Worm (Caenorhabditis elegans): Measurements from ENCODE around the gene flp-7.

DNA sequence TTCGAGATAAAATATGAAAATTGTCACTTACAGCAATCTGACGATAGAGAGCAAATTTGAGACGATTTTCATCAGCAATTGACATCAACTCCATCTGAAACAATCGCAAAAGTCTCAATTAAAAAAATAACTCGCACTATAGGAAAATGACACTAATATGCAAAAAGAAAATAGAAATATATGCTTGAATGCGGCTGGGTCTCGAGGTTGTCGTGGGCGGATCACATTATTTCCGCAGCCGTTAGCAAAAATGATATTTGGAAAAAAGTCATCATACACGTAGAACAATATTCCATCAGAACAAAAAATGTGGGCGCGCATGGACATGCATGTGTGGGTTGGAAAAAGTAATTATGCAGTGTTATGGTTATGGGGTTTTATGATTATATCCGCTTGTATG, 31.6 kb downstream of the flp-7 start, which contains the start of gene Y23B4A.1:
- TF ChIP-seq mdl-1 (tag; optimal IDR thresholded peaks at IDR 0.05): no peak
- TF ChIP-seq daf-12 (tag; optimal IDR thresholded peaks at IDR 0.05): no peak
- TF ChIP-seq pqm-1 (tag; optimal IDR thresholded peaks at IDR 0.05): no peak
- no peak for TF ChIP-seq nhr-28 (tag; optimal IDR thresholded peaks at IDR 0.05)
- TF ChIP-seq nhr-12 (tag; optimal IDR thresholded peaks at IDR 0.05): no peak
- TF ChIP-seq ceh-9 (tag; optimal IDR thresholded peaks at IDR 0.05): no peak
- TF ChIP-seq elt-1 (tag; optimal IDR thresholded peaks at IDR 0.05): no peak
- no peak for TF ChIP-seq tbx-2 (tag; optimal IDR thresholded peaks at IDR 0.05)
- no peak for TF ChIP-seq ceh-16 (tag; optimal IDR thresholded peaks at IDR 0.05)

All from whole organism, L3 larva.